Fruit fly (Drosophila melanogaster): ENCODE results near the gene CG42831.
A peak's percentile ranks its signal among the peaks of the same experiment; 100 is the strongest.

The CG42831 gene

dm6 chr3L:10783015-10783675, 31.5 kb upstream of the CG42831 start (continued):
- TF ChIP-seq dysf (GFP tag; IDR thresholded peaks at IDR 0.05), result peak; percentile 31; the same call in 1 of the 3 replicates
- no peak for TF ChIP-seq CG32532 (GFP tag; IDR thresholded peaks at IDR 0.05)
- no peak for TF ChIP-seq ems (GFP tag; optimal IDR thresholded peaks at IDR 0.05)
- TF ChIP-seq tup (GFP tag; optimal IDR thresholded peaks at IDR 0.05), result no peak
- peak in 1 of 2 experiments; percentile 96 for TF ChIP-seq bsh (GFP tag; optimal IDR thresholded peaks at IDR 0.05)
- TF ChIP-seq br (optimal IDR thresholded peaks at IDR 0.05), result no peak
- no peak for TF ChIP-seq Poxn (GFP tag; IDR thresholded peaks at IDR 0.05)
- TF ChIP-seq Nf-YA (GFP tag; IDR thresholded peaks at IDR 0.05), result 0 out of 2 replicates have a peak, but pooled peaks have one; percentile 38
- TF ChIP-seq gem (tag; optimal IDR thresholded peaks at IDR 0.05), result peak; percentile 89
- peak; percentile 10 for TF ChIP-seq jing (GFP tag; optimal IDR thresholded peaks at IDR 0.05)
- no peak for TF ChIP-seq Ada2b (GFP tag; IDR thresholded peaks at IDR 0.05)
- TF ChIP-seq zfh2 (GFP tag; optimal IDR thresholded peaks at IDR 0.05), result no peak
- TF ChIP-seq CG32772 (GFP tag; IDR thresholded peaks at IDR 0.05), result peak; percentile 64; the same call in 1 of the 2 replicates
- TF ChIP-seq HmgZ (tag; optimal IDR thresholded peaks at IDR 0.05), result peak; percentile 9
- peak; percentile 58 for TF ChIP-seq zf30C (GFP tag; optimal IDR thresholded peaks at IDR 0.05)
- no peak for TF ChIP-seq Hand (GFP tag; optimal IDR thresholded peaks at IDR 0.05)
- TF ChIP-seq Hr51 (GFP tag; optimal IDR thresholded peaks at IDR 0.05), result peak in 1 of 2 experiments; percentile 39
- TF ChIP-seq tio (GFP tag; optimal IDR thresholded peaks at IDR 0.05), result peak; percentile 39
- peak; percentile 40 for TF ChIP-seq lilli (GFP tag; optimal IDR thresholded peaks at IDR 0.05)
- no peak for TF ChIP-seq Dip2 (GFP tag; IDR thresholded peaks at IDR 0.05)
- no peak for TF ChIP-seq CG6683 (GFP tag; optimal IDR thresholded peaks at IDR 0.05)
- TF ChIP-seq CG3995 (GFP tag; optimal IDR thresholded peaks at IDR 0.05), result no peak
- TF ChIP-seq bab2 (GFP tag; optimal IDR thresholded peaks at IDR 0.05), result peak; percentile 50
- no peak for TF ChIP-seq Bdp1 (GFP tag; optimal IDR thresholded peaks at IDR 0.05)
- TF ChIP-seq gcm2 (GFP tag; optimal IDR thresholded peaks at IDR 0.05), result no peak
- TF ChIP-seq CG18262 (tag; optimal IDR thresholded peaks at IDR 0.05), result peak; percentile 94
- TF ChIP-seq Ets65A (GFP tag), result no peak
- peak; percentile 60; the same call in 1 of the 2 replicates for TF ChIP-seq CG4360 (GFP tag; IDR thresholded peaks at IDR 0.05)
- TF ChIP-seq Pdp1 (GFP tag; optimal IDR thresholded peaks at IDR 0.05), result peak; percentile 20 to 51
- peak in 1 of 2 experiments; percentile 77 for TF ChIP-seq Eip74EF (GFP tag; optimal IDR thresholded peaks at IDR 0.05)
- peak; percentile 54 for TF ChIP-seq tin (GFP tag; optimal IDR thresholded peaks at IDR 0.05)
- TF ChIP-seq Abd-B (GFP tag; optimal IDR thresholded peaks at IDR 0.05), result peak; percentile 60
- no peak for TF ChIP-seq HLH54F (GFP tag; optimal IDR thresholded peaks at IDR 0.05)
- TF ChIP-seq scrt (GFP tag; optimal IDR thresholded peaks at IDR 0.05), result peak; percentile 29
- TF ChIP-seq CG7928 (GFP tag; optimal IDR thresholded peaks at IDR 0.05), result no peak
- TF ChIP-seq lola (GFP tag; optimal IDR thresholded peaks at IDR 0.05), result peak in 1 of 3 experiments; percentile 91
- TF ChIP-seq mld (GFP tag; IDR thresholded peaks at IDR 0.05; ENCODE audit: partially characterized antibody), result no peak
- TF ChIP-seq CG6791 (GFP tag; IDR thresholded peaks at IDR 0.05; ENCODE audit: partially characterized antibody), result no peak
- TF ChIP-seq Sin3A (optimal IDR thresholded peaks at IDR 0.05), result no peak
- no peak for TF ChIP-seq sr (GFP tag; IDR thresholded peaks at IDR 0.05)
- no peak for TF ChIP-seq shn (GFP tag; optimal IDR thresholded peaks at IDR 0.05)
- TF ChIP-seq sisA (GFP tag; IDR thresholded peaks at IDR 0.05), result peak; percentile 47; the same call in 1 of the 2 replicates
- TF ChIP-seq CG13775 (GFP tag; optimal IDR thresholded peaks at IDR 0.05), result peak; percentile 33
- TF ChIP-seq her (GFP tag; optimal IDR thresholded peaks at IDR 0.05), result no peak
- no peak for TF ChIP-seq da (GFP tag; optimal IDR thresholded peaks at IDR 0.05)
- no peak for TF ChIP-seq CG15011 (GFP tag; optimal IDR thresholded peaks at IDR 0.05)
- TF ChIP-seq CG5180 (GFP tag; optimal IDR thresholded peaks at IDR 0.05), result peak; percentile 42
- 0 out of 3 replicates have a peak, but pooled peaks have one; percentile 21 for TF ChIP-seq CG11695 (GFP tag; IDR thresholded peaks at IDR 0.05)
- peak; percentile 61; the same call in 1 of the 3 replicates for TF ChIP-seq gce (GFP tag; IDR thresholded peaks at IDR 0.05)
- no peak for TF ChIP-seq Antp (GFP tag; optimal IDR thresholded peaks at IDR 0.05)

Measured in whole organism, embryonic.